Worm (Caenorhabditis elegans) whole organism, young adult: Measurements from ENCODE around the gene C08F1.12.
A peak's percentile ranks its signal among the peaks of the same experiment; 100 is the strongest.
"Not testable (repeated sequence)": the region's sequence is repeated elsewhere in the genome, so short reads cannot be mapped to it uniquely, and the experiment has no call there.

Experiments used
- B0019.2 ChIP-seq: fragments of 200-800 bp; sonication (Bioruptor generic); conservative IDR thresholded peaks from 2 replicates; pipeline ENCODE4 v1.3.6; 2022; ENCODE audit warnings: missing genetic modification reagents, missing genetic modification characterization, missing compliant biosample characterization
- F22D6.2 ChIP-seq: sonication (generic microtip); optimal IDR thresholded peaks from 2 replicates; lab custom pipeline; 2016; ENCODE audit warnings: mild to moderate bottlenecking, missing genetic modification characterization, missing compliant biosample characterization
- F57A8.1 ChIP-seq: fragments of 200-800 bp; sonication (Bioruptor generic); optimal IDR thresholded peaks from 2 replicates; lab custom pipeline; 2018; ENCODE audit warnings: mild to moderate bottlenecking, missing genetic modification characterization, moderate library complexity, missing compliant biosample characterization
- T26A5.8 ChIP-seq: sonication (generic microtip); optimal IDR thresholded peaks from 2 replicates; lab custom pipeline; 2016; ENCODE audit warnings: missing genetic modification characterization, missing compliant biosample characterization
- Y53G8AR.9 ChIP-seq: fragments of 200-800 bp; sonication (Bioruptor generic); conservative IDR thresholded peaks from 2 replicates; pipeline ENCODE4 v1.3.6; 2022; ENCODE audit warnings: missing genetic modification reagents, missing genetic modification characterization, missing compliant biosample characterization
- Y95B8A.8 ChIP-seq: fragments of 200-800 bp; sonication (Bioruptor generic); IDR thresholded peaks from 2 replicates; pipeline ENCODE4 v1.3.6; 2022; ENCODE audit warnings: missing genetic modification reagents, missing genetic modification characterization, missing compliant biosample characterization
- ZK185.1 ChIP-seq: sonication (generic microtip); optimal IDR thresholded peaks from 2 replicates; lab custom pipeline; 2016; ENCODE audit warnings: mild to moderate bottlenecking, missing genetic modification characterization, missing compliant biosample characterization; ENCODE audit not compliant: poor library complexity, severe bottlenecking
- ama-1 ChIP-seq, 3 experiments: fragments of 150-350 bp in 1 of 3; sonication (generic microtip) in 2 of 3; optimal IDR thresholded peaks; 2 replicates each; lab custom pipeline; 2014 to 2018; ENCODE audit warnings: missing biosample characterization in 2 of 3, missing genetic modification characterization in 2 of 3, missing genetic modification reagents in 2 of 3
- aptf-3 ChIP-seq: fragments of 200-800 bp; sonication (Bioruptor generic); IDR thresholded peaks from 2 replicates; pipeline ENCODE4 v1.3.6; 2022; ENCODE audit warnings: missing genetic modification characterization, missing compliant biosample characterization
- atf-7 ChIP-seq: sonication (generic microtip); optimal IDR thresholded peaks from 2 replicates; lab custom pipeline; 2017; ENCODE audit warnings: mild to moderate bottlenecking, missing genetic modification characterization, missing compliant biosample characterization
- ceh-27 ChIP-seq: fragments of 200-800 bp; sonication (Bioruptor generic); optimal IDR thresholded peaks from 2 replicates; lab custom pipeline; 2018; ENCODE audit warnings: mild to moderate bottlenecking, missing genetic modification characterization, moderate library complexity, missing compliant biosample characterization
- ceh-40 ChIP-seq: fragments of 200-800 bp; sonication (Bioruptor generic); IDR thresholded peaks from 2 replicates; pipeline ENCODE4 v1.3.6; 2022; ENCODE audit warnings: missing genetic modification characterization, missing compliant biosample characterization
- dox-1 ChIP-seq: fragments of 200-800 bp; sonication (Bioruptor generic); IDR thresholded peaks from 2 replicates; pipeline ENCODE4 v1.3.6; 2022; ENCODE audit warnings: missing genetic modification reagents, missing genetic modification characterization, missing compliant biosample characterization
- dpff-1 ChIP-seq: sonication (generic microtip); optimal IDR thresholded peaks from 2 replicates; lab custom pipeline; 2017; ENCODE audit warnings: mild to moderate bottlenecking, missing genetic modification characterization, missing compliant biosample characterization
- egl-18 ChIP-seq: fragments of 200-800 bp; sonication (Bioruptor generic); IDR thresholded peaks from 2 replicates; pipeline ENCODE4 v1.3.6; 2022; ENCODE audit warnings: missing genetic modification reagents, missing genetic modification characterization, missing compliant biosample characterization
- egl-44 ChIP-seq: fragments of 200-800 bp; sonication (Bioruptor generic); IDR thresholded peaks from 2 replicates; pipeline ENCODE4 v1.3.6; 2022; ENCODE audit warnings: missing genetic modification reagents, missing genetic modification characterization, missing compliant biosample characterization
- ekl-4 ChIP-seq: fragments of 200-800 bp; sonication (Bioruptor generic); IDR thresholded peaks from 2 replicates; pipeline ENCODE4 v1.3.6; 2022; ENCODE audit warnings: missing genetic modification reagents, missing genetic modification characterization, missing compliant biosample characterization
- ets-4 ChIP-seq: fragments of 200-800 bp; sonication (Bioruptor generic); optimal IDR thresholded peaks from 2 replicates; lab custom pipeline; 2018; ENCODE audit warnings: mild to moderate bottlenecking, missing genetic modification characterization, missing compliant biosample characterization
- hmg-20 ChIP-seq: fragments of 200-800 bp; sonication (Bioruptor generic); IDR thresholded peaks from 2 replicates; pipeline ENCODE4 v1.3.6; 2022; ENCODE audit warnings: missing genetic modification reagents, missing genetic modification characterization, missing compliant biosample characterization
- hrde-1 ChIP-seq: sonication (generic microtip); optimal IDR thresholded peaks from 2 replicates; lab custom pipeline; 2016; ENCODE audit warnings: missing genetic modification characterization, mild to moderate bottlenecking, missing compliant biosample characterization, moderate library complexity, missing genotype, missing genetic modification reagents, borderline replicate concordance
- hsf-1 ChIP-seq: fragments of 200-800 bp; sonication (Bioruptor generic); IDR thresholded peaks from 2 replicates; pipeline ENCODE4 v1.3.6; 2022; ENCODE audit warnings: missing genetic modification reagents, missing genetic modification characterization, missing compliant biosample characterization
- let-526 ChIP-seq: fragments of 200-800 bp; sonication (Bioruptor generic); IDR thresholded peaks from 2 replicates; pipeline ENCODE4 v1.3.6; 2022; ENCODE audit warnings: missing genetic modification reagents, missing genetic modification characterization, missing compliant biosample characterization
- lin-26 ChIP-seq: fragments of 200-800 bp; sonication (Bioruptor generic); IDR thresholded peaks from 2 replicates; pipeline ENCODE4 v1.3.6; 2022; ENCODE audit warnings: missing genetic modification reagents, missing genetic modification characterization, missing compliant biosample characterization
- lin-40 ChIP-seq: sonication (generic microtip); optimal IDR thresholded peaks from 2 replicates; lab custom pipeline; 2016; ENCODE audit warnings: missing genetic modification characterization, mild to moderate bottlenecking, missing compliant biosample characterization, missing genotype, missing genetic modification reagents
- madf-10 ChIP-seq: sonication (generic microtip); optimal IDR thresholded peaks from 2 replicates; lab custom pipeline; 2016; ENCODE audit warnings: mild to moderate bottlenecking, missing genetic modification characterization, missing compliant biosample characterization
- mcd-1 ChIP-seq: fragments of 200-800 bp; sonication (Bioruptor generic); IDR thresholded peaks from 2 replicates; pipeline ENCODE4 v1.3.6; 2022; ENCODE audit warnings: missing genetic modification reagents, missing genetic modification characterization, missing compliant biosample characterization
- nfyb-1 ChIP-seq: fragments of 200-800 bp; sonication (Bioruptor generic); IDR thresholded peaks from 2 replicates; pipeline ENCODE4 v1.3.6; 2022; ENCODE audit warnings: missing genetic modification reagents, missing genetic modification characterization, missing compliant biosample characterization
- nhr-179 ChIP-seq: sonication (generic microtip); optimal IDR thresholded peaks from 2 replicates; lab custom pipeline; 2016; ENCODE audit warnings: mild to moderate bottlenecking, missing genetic modification characterization, missing compliant biosample characterization
- nhr-80 ChIP-seq: sonication (generic microtip); optimal IDR thresholded peaks from 2 replicates; lab custom pipeline; 2016; ENCODE audit warnings: missing genetic modification characterization, missing compliant biosample characterization
- repo-1 ChIP-seq: sonication (generic microtip); optimal IDR thresholded peaks from 2 replicates; lab custom pipeline; 2017; ENCODE audit warnings: mild to moderate bottlenecking, missing genetic modification characterization, missing compliant biosample characterization
- rpc-1 ChIP-seq, 2 experiments: fragments of 150-350 bp in 1 of 2; sonication (generic microtip) in 1 of 2; optimal IDR thresholded peaks; 2 replicates each; lab custom pipeline; 2014 to 2018; ENCODE audit warnings: missing biosample characterization in 1 of 2, missing genetic modification characterization in 1 of 2, missing genetic modification reagents in 1 of 2, missing genotype in 1 of 2
- sdz-38 ChIP-seq: sonication (generic microtip); optimal IDR thresholded peaks from 2 replicates; lab custom pipeline; 2016; ENCODE audit warnings: missing genotype, missing genetic modification characterization, missing compliant biosample characterization
- tbp1 ChIP-seq: fragments of 200-800 bp; sonication (Bioruptor generic); optimal IDR thresholded peaks from 2 replicates; lab custom pipeline; 2018; ENCODE audit warnings: mild to moderate bottlenecking, missing genetic modification characterization, missing compliant biosample characterization
- zim-3 ChIP-seq: sonication (generic microtip); optimal IDR thresholded peaks from 2 replicates; lab custom pipeline; 2017; ENCODE audit warnings: mild to moderate bottlenecking, missing genetic modification characterization, moderate library complexity, missing compliant biosample characterization
- ztf-22 ChIP-seq: fragments of 200-800 bp; sonication (Bioruptor generic); optimal IDR thresholded peaks from 2 replicates; lab custom pipeline; 2018; ENCODE audit warnings: mild to moderate bottlenecking, missing genetic modification characterization, moderate library complexity, missing compliant biosample characterization
- ztf-26 ChIP-seq: sonication (generic microtip); optimal IDR thresholded peaks from 2 replicates; lab custom pipeline; 2017; ENCODE audit warnings: missing genetic modification characterization, missing compliant biosample characterization
- ztf-6 ChIP-seq: fragments of 200-800 bp; sonication (Bioruptor generic); IDR thresholded peaks from 2 replicates; pipeline ENCODE4 v1.3.6; 2022; ENCODE audit warnings: missing genetic modification reagents, missing genetic modification characterization, missing compliant biosample characterization

The C08F1.12 gene

DNA sequence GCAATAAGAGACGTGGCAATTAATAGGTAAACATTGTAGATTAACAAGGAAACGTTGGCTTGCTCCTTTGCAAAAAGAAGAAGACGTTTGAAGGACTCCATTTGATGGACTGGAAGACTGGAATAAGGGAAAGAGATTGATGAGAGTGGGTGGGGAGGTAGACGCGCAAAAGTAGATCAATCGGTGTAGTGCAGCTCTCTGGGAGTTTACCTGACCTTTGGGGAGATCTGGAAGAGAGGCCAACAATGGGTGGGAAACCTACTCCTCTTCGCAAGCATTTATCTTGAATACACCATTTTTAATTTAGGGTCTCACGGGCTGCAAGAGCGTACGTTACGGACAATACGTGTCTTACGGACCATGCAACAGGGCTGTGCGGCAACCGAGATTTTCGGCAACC is at the start of gene C08F1.12:
TSS of gene C08F1.12 (minus strand) at position 101 of the 400 bp plus-strand sequence.
- no peak for TF ChIP-seq hmg-20 (GFP tag; lab: Robert Waterston, UW)
- no peak for TF ChIP-seq lin-26 (GFP tag; lab: Robert Waterston, UW)
- TF ChIP-seq ceh-27: no peak
- TF ChIP-seq ZK185.1 (tag; lab: Kevin White, UChicago): no peak
- no peak for TF ChIP-seq repo-1

DNA sequence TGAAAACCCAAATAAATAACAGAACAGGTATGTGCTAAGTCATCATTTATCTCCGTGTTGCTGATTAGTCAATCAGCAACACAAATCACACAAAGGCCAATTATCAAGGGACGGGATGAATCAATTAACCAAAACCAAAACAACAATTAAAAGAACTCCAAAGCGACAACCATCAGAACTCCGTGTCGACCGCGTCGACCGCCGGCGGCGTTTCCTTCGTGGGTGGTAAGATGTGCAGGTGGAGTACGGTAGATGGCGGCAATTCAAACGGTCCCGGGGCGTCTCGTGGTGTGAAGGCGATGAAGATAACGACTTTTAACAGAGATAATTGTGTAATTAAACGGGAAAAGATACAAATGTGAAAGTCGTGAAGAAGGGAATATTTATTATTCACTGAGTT is 49.2 kb upstream of the C08F1.12 start:
- TF ChIP-seq mcd-1 (GFP tag; lab: Robert Waterston, UW) (peak; percentile 41), aptf-3 (0 out of 2 replicates have a peak, but pooled peaks have one; percentile 56)

ce11 chrII:1854094-1854493 is 47.8 kb upstream of the C08F1.12 start, which contains the start of gene fbxb-95:
fbxb-95 (plus strand) TSS chrII:1854394.
- TF ChIP-seq dpff-1; zim-3 (tag; lab: Kevin White, UChicago); T26A5.8: not testable (repeated sequence)

DNA sequence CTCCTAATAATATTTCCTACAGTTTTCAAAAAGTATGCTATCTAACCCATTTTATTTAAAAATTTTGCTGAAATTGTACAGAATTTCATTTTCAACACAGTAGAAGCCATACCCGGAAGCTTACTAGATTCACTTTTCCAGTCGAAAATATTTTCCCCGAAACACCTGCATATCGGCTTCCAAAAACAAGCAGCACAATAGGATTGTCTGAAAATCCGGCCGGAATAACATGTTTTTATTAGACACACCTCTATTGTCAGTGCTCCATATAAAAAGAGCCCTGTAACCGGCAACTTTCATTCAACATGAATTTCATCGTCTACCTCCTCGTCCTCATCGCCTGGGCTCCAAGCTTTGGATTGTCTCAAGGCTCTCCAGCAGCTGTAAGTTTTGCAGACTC is 46.2 kb upstream of the C08F1.12 start, which contains the start of gene C52E2.2:
TSS of gene C52E2.2 (plus strand) at position 301 of the 400 bp plus-strand sequence.
- TF ChIP-seq ceh-40 (GFP tag; lab: Robert Waterston, UW) (no peak), Y53G8AR.9 (GFP tag; lab: Robert Waterston, UW) (no peak), let-526 (GFP tag; lab: Robert Waterston, UW) (no peak), rpc-1 (optimal IDR thresholded peaks at IDR 0.05; lab: Kevin White, UChicago) (no peak), rpc-1 (tag; optimal IDR thresholded peaks at IDR 0.05; lab: Kevin White, UChicago) (no peak), hrde-1 (tag; lab: Kevin White, UChicago) (no peak), egl-44 (GFP tag; lab: Robert Waterston, UW) (no peak), ama-1 (optimal IDR thresholded peaks at IDR 0.05; lab: Kevin White, UChicago) (no peak), ama-1 (GFP tag; optimal IDR thresholded peaks at IDR 0.05; lab: Kevin White, UChicago) (no peak), nhr-179 (tag; lab: Kevin White, UChicago) (no peak)

DNA sequence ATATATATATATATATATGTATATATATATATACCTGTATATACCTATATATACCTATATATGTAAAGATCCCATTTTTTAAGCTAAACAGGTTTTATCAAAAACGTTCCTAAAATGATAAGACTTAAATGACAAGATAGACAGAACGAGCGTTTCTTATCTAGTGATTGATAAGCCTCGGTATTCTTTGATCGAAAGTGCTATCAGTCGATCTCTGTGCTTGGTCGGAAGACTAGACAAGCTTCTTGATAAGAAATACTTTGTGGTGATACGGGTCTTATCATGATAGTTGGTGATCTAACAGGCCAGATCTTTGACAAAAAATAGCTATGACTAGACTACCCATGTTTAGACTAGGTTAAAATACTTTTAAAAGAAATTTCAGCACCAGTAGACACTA is 45.5 kb upstream of the C08F1.12 start:
- TF ChIP-seq egl-18 (GFP tag; lab: Robert Waterston, UW) (no peak), ztf-22 (GFP tag; lab: Kevin White, UChicago) (peak; percentile 82), ztf-6 (no peak), F22D6.2 (tag; lab: Kevin White, UChicago) (no peak), lin-40 (no peak), nhr-80 (peak; percentile 91), ztf-26 (peak; percentile 7), dox-1 (GFP tag; lab: Robert Waterston, UW) (peak; percentile 73), tbp1 (GFP tag; lab: Kevin White, UChicago) (peak; percentile 42), Y95B8A.8 (GFP tag; lab: Robert Waterston, UW) (no peak), madf-10 (tag; lab: Kevin White, UChicago) (no peak), atf-7 (peak; percentile 56), ekl-4 (GFP tag; lab: Robert Waterston, UW) (no peak), B0019.2 (GFP tag; lab: Robert Waterston, UW) (no peak), nfyb-1 (GFP tag; lab: Robert Waterston, UW) (peak; percentile 45; the same call in 1 of the 2 replicates), F57A8.1 (GFP tag; lab: Kevin White, UChicago) (no peak), ets-4 (GFP tag; lab: Kevin White, UChicago) (peak; percentile 85), sdz-38 (tag; lab: Kevin White, UChicago) (no peak), hsf-1 (GFP tag; lab: Robert Waterston, UW) (no peak), mcd-1 (GFP tag; lab: Robert Waterston, UW) (0 out of 2 replicates have a peak, but pooled peaks have one; percentile 21)
- TF ChIP-seq, all 124 proteins: peak for 9
